Worm (Caenorhabditis elegans) whole organism, young adult: Measurements from ENCODE around the gene dsl-5.

ENCODE experiments used
- B0035.1 ChIP-seq: sonication (generic microtip); optimal IDR thresholded peaks from 2 replicates; lab custom pipeline; 2016; ENCODE audit warnings: missing genetic modification characterization, mild to moderate bottlenecking, missing compliant biosample characterization, missing genotype, missing genetic modification reagents
- B0336.3 ChIP-seq: fragments of 200-800 bp; sonication (Bioruptor generic); IDR thresholded peaks from 2 replicates; pipeline ENCODE4 v1.3.6; 2022; ENCODE audit warnings: missing genetic modification characterization, missing compliant biosample characterization
- C06A6.2 ChIP-seq: fragments of 200-800 bp; sonication (Bioruptor generic); conservative IDR thresholded peaks from 2 replicates; pipeline ENCODE4 v1.3.6; 2022; ENCODE audit warnings: missing genetic modification characterization, missing compliant biosample characterization
- D2030.7 ChIP-seq: fragments of 200-800 bp; sonication (Bioruptor generic); IDR thresholded peaks from 2 replicates; pipeline ENCODE4 v1.3.6; 2022; ENCODE audit warnings: missing genetic modification reagents, missing genetic modification characterization, missing compliant biosample characterization
- F23B12.7 ChIP-seq: sonication (generic microtip); optimal IDR thresholded peaks from 2 replicates; lab custom pipeline; 2017; ENCODE audit warnings: missing genetic modification characterization, mild to moderate bottlenecking, missing compliant biosample characterization, antibody characterized with exemption, moderate library complexity; ENCODE audit not compliant: insufficient read depth
- F55B11.4 ChIP-seq: sonication (generic microtip); optimal IDR thresholded peaks from 2 replicates; lab custom pipeline; 2016; ENCODE audit warnings: missing compliant biosample characterization, missing genetic modification characterization, borderline replicate concordance; ENCODE audit not compliant: insufficient read depth
- F57C9.4 ChIP-seq: sonication (generic microtip); optimal IDR thresholded peaks from 2 replicates; lab custom pipeline; 2017; ENCODE audit warnings: mild to moderate bottlenecking, missing genetic modification characterization, missing compliant biosample characterization
- K12H6.12 ChIP-seq: fragments of 200-800 bp; sonication (Bioruptor generic); optimal IDR thresholded peaks from 2 replicates; lab custom pipeline; 2018; ENCODE audit warnings: mild to moderate bottlenecking, missing genetic modification characterization, missing compliant biosample characterization
- Y53G8AR.9 ChIP-seq: fragments of 200-800 bp; sonication (Bioruptor generic); conservative IDR thresholded peaks from 2 replicates; pipeline ENCODE4 v1.3.6; 2022; ENCODE audit warnings: missing genetic modification reagents, missing genetic modification characterization, missing compliant biosample characterization
- Y95B8A.8 ChIP-seq: fragments of 200-800 bp; sonication (Bioruptor generic); IDR thresholded peaks from 2 replicates; pipeline ENCODE4 v1.3.6; 2022; ENCODE audit warnings: missing genetic modification reagents, missing genetic modification characterization, missing compliant biosample characterization
- ZK185.1 ChIP-seq: sonication (generic microtip); optimal IDR thresholded peaks from 2 replicates; lab custom pipeline; 2016; ENCODE audit warnings: mild to moderate bottlenecking, missing genetic modification characterization, missing compliant biosample characterization; ENCODE audit not compliant: poor library complexity, severe bottlenecking
- ama-1 ChIP-seq, 3 experiments: fragments of 150-350 bp in 1 of 3; sonication (generic microtip) in 2 of 3; optimal IDR thresholded peaks; 2 replicates each; lab custom pipeline; 2014 to 2018; ENCODE audit warnings: missing biosample characterization in 2 of 3, missing genetic modification characterization in 2 of 3, missing genetic modification reagents in 2 of 3
- aptf-3 ChIP-seq: fragments of 200-800 bp; sonication (Bioruptor generic); IDR thresholded peaks from 2 replicates; pipeline ENCODE4 v1.3.6; 2022; ENCODE audit warnings: missing genetic modification characterization, missing compliant biosample characterization
- athp-1 ChIP-seq: sonication (generic microtip); optimal IDR thresholded peaks from 2 replicates; lab custom pipeline; 2017; ENCODE audit warnings: mild to moderate bottlenecking, missing genetic modification characterization, missing compliant biosample characterization
- attf-3 ChIP-seq: fragments of 200-800 bp; sonication (Bioruptor generic); conservative IDR thresholded peaks from 2 replicates; pipeline ENCODE4 v1.3.6; 2022; ENCODE audit warnings: missing genetic modification reagents, missing genetic modification characterization, missing compliant biosample characterization
- attf-6 ChIP-seq: fragments of 200-800 bp; sonication (Bioruptor generic); IDR thresholded peaks from 2 replicates; pipeline ENCODE4 v1.3.6; 2022; ENCODE audit warnings: missing genetic modification reagents, missing genetic modification characterization, missing compliant biosample characterization
- cebp-2 ChIP-seq: fragments of 200-800 bp; sonication (Bioruptor generic); IDR thresholded peaks from 2 replicates; pipeline ENCODE4 v1.3.6; 2022; ENCODE audit warnings: missing genetic modification characterization, missing compliant biosample characterization
- ceh-100 ChIP-seq: fragments of 200-800 bp; sonication (Bioruptor generic); IDR thresholded peaks from 2 replicates; pipeline ENCODE4 v1.3.6; 2022; ENCODE audit warnings: missing genetic modification reagents, missing genetic modification characterization, missing compliant biosample characterization
- ceh-27 ChIP-seq: fragments of 200-800 bp; sonication (Bioruptor generic); optimal IDR thresholded peaks from 2 replicates; lab custom pipeline; 2018; ENCODE audit warnings: mild to moderate bottlenecking, missing genetic modification characterization, moderate library complexity, missing compliant biosample characterization
- ceh-40 ChIP-seq: fragments of 200-800 bp; sonication (Bioruptor generic); IDR thresholded peaks from 2 replicates; pipeline ENCODE4 v1.3.6; 2022; ENCODE audit warnings: missing genetic modification characterization, missing compliant biosample characterization
- ceh-58 ChIP-seq: fragments of 200-800 bp; sonication (Bioruptor generic); IDR thresholded peaks from 2 replicates; pipeline ENCODE4 v1.3.6; 2022; ENCODE audit warnings: missing genetic modification characterization, missing compliant biosample characterization
- efl-1 ChIP-seq: fragments of 150-350 bp; optimal IDR thresholded peaks from 2 replicates; lab custom pipeline; 2014; ENCODE audit warnings: missing biosample characterization, missing genetic modification reagents, missing genetic modification characterization
- ekl-4 ChIP-seq: fragments of 200-800 bp; sonication (Bioruptor generic); IDR thresholded peaks from 2 replicates; pipeline ENCODE4 v1.3.6; 2022; ENCODE audit warnings: missing genetic modification reagents, missing genetic modification characterization, missing compliant biosample characterization
- ets-4 ChIP-seq: fragments of 200-800 bp; sonication (Bioruptor generic); optimal IDR thresholded peaks from 2 replicates; lab custom pipeline; 2018; ENCODE audit warnings: mild to moderate bottlenecking, missing genetic modification characterization, missing compliant biosample characterization
- lin-35 ChIP-seq, 3 experiments: fragments of 150-350 bp in 2 of 3; sonication (generic microtip) in 1 of 3; optimal IDR thresholded peaks; 2 replicates each; lab custom pipeline; 2014 to 2018; ENCODE audit warnings: missing biosample characterization in 3 of 3, missing genetic modification characterization in 3 of 3, missing genetic modification reagents in 3 of 3
- lin-40 ChIP-seq: sonication (generic microtip); optimal IDR thresholded peaks from 2 replicates; lab custom pipeline; 2016; ENCODE audit warnings: missing genetic modification characterization, mild to moderate bottlenecking, missing compliant biosample characterization, missing genotype, missing genetic modification reagents
- lsl-1 ChIP-seq: fragments of 200-800 bp; sonication (Bioruptor generic); optimal IDR thresholded peaks from 2 replicates; lab custom pipeline; 2018; ENCODE audit warnings: mild to moderate bottlenecking, missing genetic modification characterization, moderate library complexity, missing compliant biosample characterization
- madf-6 ChIP-seq: fragments of 200-800 bp; sonication (Bioruptor generic); IDR thresholded peaks from 2 replicates; pipeline ENCODE4 v1.3.6; 2022; ENCODE audit warnings: missing genetic modification reagents, missing genetic modification characterization, missing compliant biosample characterization
- mel-28 ChIP-seq: sonication (generic microtip); optimal IDR thresholded peaks from 2 replicates; lab custom pipeline; 2016; ENCODE audit warnings: borderline replicate concordance, mild to moderate bottlenecking, missing genetic modification characterization, missing compliant biosample characterization
- nhr-120 ChIP-seq: fragments of 200-800 bp; sonication (Bioruptor generic); IDR thresholded peaks from 2 replicates; pipeline ENCODE4 v1.3.6; 2022; ENCODE audit warnings: missing genetic modification characterization, missing compliant biosample characterization
- pbrm-1 ChIP-seq: fragments of 200-800 bp; sonication (Bioruptor generic); IDR thresholded peaks from 2 replicates; pipeline ENCODE4 v1.3.6; 2022; ENCODE audit warnings: missing genetic modification reagents, missing genetic modification characterization, missing compliant biosample characterization
- pha-4 ChIP-seq: fragments of 150-350 bp; sonication (generic microtip); optimal IDR thresholded peaks from 2 replicates; lab custom pipeline; 2014; ENCODE audit warnings: missing biosample characterization, missing genetic modification reagents, missing genetic modification characterization
- rcor-1 ChIP-seq: fragments of 200-800 bp; sonication (Bioruptor generic); IDR thresholded peaks from 2 replicates; pipeline ENCODE4 v1.3.6; 2022; ENCODE audit warnings: missing genetic modification reagents, missing genetic modification characterization, missing compliant biosample characterization
- repo-1 ChIP-seq: sonication (generic microtip); optimal IDR thresholded peaks from 2 replicates; lab custom pipeline; 2017; ENCODE audit warnings: mild to moderate bottlenecking, missing genetic modification characterization, missing compliant biosample characterization
- snpc-1.1 ChIP-seq: sonication (generic microtip); optimal IDR thresholded peaks from 2 replicates; lab custom pipeline; 2017; ENCODE audit warnings: missing genetic modification characterization, mild to moderate bottlenecking, missing compliant biosample characterization, antibody characterized with exemption, moderate library complexity, missing genotype, missing genetic modification reagents; ENCODE audit not compliant: insufficient read depth
- snpc-1.3 ChIP-seq: sonication (generic microtip); optimal IDR thresholded peaks from 2 replicates; lab custom pipeline; 2017; ENCODE audit warnings: missing genetic modification characterization, mild to moderate bottlenecking, missing compliant biosample characterization, antibody characterized with exemption, moderate library complexity, missing genotype, missing genetic modification reagents; ENCODE audit not compliant: insufficient read depth
- sptf-2 ChIP-seq: fragments of 200-800 bp; sonication (Bioruptor generic); optimal IDR thresholded peaks from 2 replicates; lab custom pipeline; 2018; ENCODE audit warnings: mild to moderate bottlenecking, missing genetic modification characterization, missing compliant biosample characterization
- tbx-9 ChIP-seq: sonication (generic microtip); optimal IDR thresholded peaks from 2 replicates; lab custom pipeline; 2016; ENCODE audit warnings: borderline replicate concordance, missing genetic modification characterization, inconsistent platforms, missing compliant biosample characterization
- tlf-1 ChIP-seq: fragments of 200-800 bp; sonication (Bioruptor generic); optimal IDR thresholded peaks from 2 replicates; lab custom pipeline; 2018; ENCODE audit warnings: mild to moderate bottlenecking, missing genetic modification characterization, missing compliant biosample characterization
- xnd-1 ChIP-seq: sonication (generic microtip); optimal IDR thresholded peaks from 2 replicates; lab custom pipeline; 2016; ENCODE audit warnings: missing genotype, missing genetic modification reagents, missing genetic modification characterization, missing compliant biosample characterization
- zfh-2 ChIP-seq: fragments of 200-800 bp; sonication (Bioruptor generic); conservative IDR thresholded peaks from 2 replicates; pipeline ENCODE4 v1.3.6; 2022; ENCODE audit warnings: missing genetic modification reagents, missing genetic modification characterization, missing compliant biosample characterization
- zim-3 ChIP-seq: sonication (generic microtip); optimal IDR thresholded peaks from 2 replicates; lab custom pipeline; 2017; ENCODE audit warnings: mild to moderate bottlenecking, missing genetic modification characterization, moderate library complexity, missing compliant biosample characterization

dsl-5 gene

ce11 chrIV:11601721-11602405 is 18.9 kb downstream of the dsl-5 start (continued):
- TF ChIP-seq ceh-100 (GFP tag; lab: Robert Waterston, UW) (peak; percentile 64), C06A6.2 (no peak), xnd-1 (tag; lab: Kevin White, UChicago) (peak; percentile 24), sptf-2 (no peak), repo-1 (peak; percentile 54), lin-40 (tag; lab: Kevin White, UChicago) (peak; percentile 49), F57C9.4 (no peak), lin-35 (GFP tag; optimal IDR thresholded peaks at IDR 0.05; lab: Kevin White, UChicago) (peak in 1 of 3 experiments; percentile 37), Y95B8A.8 (GFP tag; lab: Robert Waterston, UW) (no peak), pha-4 (tag; lab: Kevin White, UChicago) (peak; percentile 19), rcor-1 (GFP tag; lab: Robert Waterston, UW) (no peak), pbrm-1 (peak; percentile 43; the same call in 1 of the 2 replicates), B0336.3 (GFP tag; lab: Robert Waterston, UW) (no peak; the same call in 1 of the 2 replicates), attf-3 (GFP tag; lab: Robert Waterston, UW) (no peak; the same call in 1 of the 2 replicates), athp-1 (no peak), ekl-4 (GFP tag; lab: Robert Waterston, UW) (no peak), ZK185.1 (peak; percentile 62), snpc-1.3 (tag; lab: Kevin White, UChicago) (peak; percentile 79), ceh-27 (GFP tag; lab: Kevin White, UChicago) (peak; percentile 32), madf-6 (peak; percentile 72)

DNA sequence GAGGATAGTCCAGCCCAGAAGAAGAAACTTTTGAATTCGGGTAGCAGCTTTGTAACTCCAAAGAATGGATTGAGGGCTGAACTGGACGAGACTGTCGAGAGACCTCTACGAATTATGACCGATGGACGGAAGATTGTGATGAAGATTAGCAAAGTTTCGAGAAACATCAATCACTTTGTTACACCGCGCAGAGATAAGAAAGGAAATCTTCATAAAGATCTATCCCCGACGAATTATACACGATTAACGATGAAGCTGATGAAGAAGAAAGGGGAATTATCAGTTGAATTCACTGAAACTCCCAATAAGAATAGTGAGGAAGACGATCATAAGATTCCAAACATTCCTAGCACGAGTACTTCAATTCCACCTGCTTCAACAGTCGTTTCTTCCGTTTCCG is 21.1 kb downstream of the dsl-5 start:
- TF ChIP-seq lsl-1 (no peak), B0035.1 (tag; lab: Kevin White, UChicago) (no peak), tlf-1 (GFP tag; lab: Kevin White, UChicago) (no peak), ceh-40 (no peak), C06A6.2 (no peak), zim-3 (tag; lab: Kevin White, UChicago) (no peak), aptf-3 (GFP tag; lab: Robert Waterston, UW) (no peak), tbx-9 (tag; lab: Kevin White, UChicago) (no peak), attf-3 (GFP tag; lab: Robert Waterston, UW) (no peak), ets-4 (GFP tag; lab: Kevin White, UChicago) (no peak)

- no peak for TF ChIP-seq F23B12.7 (tag; lab: Kevin White, UChicago)
Observed at ce11 chrIV:11597079-11597478, 23.7 kb downstream of the dsl-5 start.

ce11 chrIV:11594191-11594673 is 26.6 kb downstream of the dsl-5 start, which contains the start of gene mig-38:
TSS of gene mig-38 (plus strand) at chrIV:11594244.
- no peak; the same call in 1 of the 2 replicates for TF ChIP-seq Y53G8AR.9
- TF ChIP-seq mel-28 (tag; lab: Kevin White, UChicago), result no peak
- no peak for TF ChIP-seq D2030.7 (GFP tag; lab: Robert Waterston, UW)
- no peak for TF ChIP-seq F55B11.4 (tag; lab: Kevin White, UChicago)
- no peak for TF ChIP-seq efl-1 (GFP tag; lab: Kevin White, UChicago)
- TF ChIP-seq ceh-58 (GFP tag; lab: Robert Waterston, UW), result no peak
- peak; percentile 89 for TF ChIP-seq ama-1 (optimal IDR thresholded peaks at IDR 0.05; lab: Kevin White, UChicago)
- no peak for TF ChIP-seq ama-1 (GFP tag; optimal IDR thresholded peaks at IDR 0.05; lab: Kevin White, UChicago)
- peak; percentile 94 for TF ChIP-seq zfh-2 (GFP tag; lab: Robert Waterston, UW)
- no peak for TF ChIP-seq rcor-1 (GFP tag; lab: Robert Waterston, UW)
- no peak for TF ChIP-seq snpc-1.1 (tag; lab: Kevin White, UChicago)
- no peak for TF ChIP-seq cebp-2 (GFP tag; lab: Robert Waterston, UW)
- TF ChIP-seq K12H6.12 (tag; lab: Kevin White, UChicago), result peak; percentile 52
- TF ChIP-seq lin-40 (tag; lab: Kevin White, UChicago), result peak; percentile 52
- peak; percentile 11 for TF ChIP-seq ceh-27 (GFP tag; lab: Kevin White, UChicago)
- TF ChIP-seq nhr-120 (GFP tag; lab: Robert Waterston, UW), result no peak
- TF ChIP-seq attf-6 (GFP tag; lab: Robert Waterston, UW), result no peak
